Fruit fly (Drosophila melanogaster) whole organism: ENCODE results near the gene Vajk1.

ENCODE experiments used
- CG8478 ChIP-seq: fragments of >200 bp; optimal IDR thresholded peaks from 2 replicates; lab custom pipeline; 2018; ENCODE audit warnings: inconsistent platforms
- psq ChIP-seq: fragments of >200 bp; optimal IDR thresholded peaks from 2 replicates; lab custom pipeline; 2017

- no peak for TF ChIP-seq CG8478 (lab: Kevin White, UChicago)
- no peak for TF ChIP-seq psq (lab: Kevin White, UChicago)
Measured at dm6 chr2L:13892826-13893225, 30.5 kb downstream of the Vajk1 start.
